Fruit fly (Drosophila melanogaster) whole organism, prepupa: ENCODE results near the gene CG43072.

ENCODE experiments used
- Blimp-1 ChIP-seq: fragments of 200-800 bp; sonication (Bioruptor generic); optimal IDR thresholded peaks from 3 replicates; lab custom pipeline; 2017; ENCODE audit warnings: missing biosample characterization, missing genetic modification characterization, mild to moderate bottlenecking, moderate library complexity, missing genetic modification reagents
- CG10631 ChIP-seq: fragments of 200-800 bp; sonication (Bioruptor generic); optimal IDR thresholded peaks from 2 replicates; lab custom pipeline; 2016; ENCODE audit warnings: missing biosample characterization, missing genetic modification characterization
- CG10669 ChIP-seq: fragments of 200-800 bp; sonication (Bioruptor generic); optimal IDR thresholded peaks from 3 replicates; lab custom pipeline; 2018; ENCODE audit warnings: missing biosample characterization, mild to moderate bottlenecking, missing genetic modification characterization, moderate library complexity
- CG11294 ChIP-seq: fragments of 200-800 bp; sonication (Bioruptor generic); IDR thresholded peaks from 2 replicates; pipeline ENCODE4 v1.3.6; 2022; ENCODE audit warnings: missing biosample characterization, missing genetic modification characterization
- CG11762 ChIP-seq: fragments of 200-800 bp; sonication (Bioruptor generic); optimal IDR thresholded peaks from 3 replicates; lab custom pipeline; 2016; ENCODE audit warnings: missing biosample characterization, missing genetic modification characterization; ENCODE audit not compliant: insufficient read depth
- CG15336 ChIP-seq: fragments of 200-800 bp; sonication (Bioruptor generic); IDR thresholded peaks from 2 replicates; pipeline ENCODE4 v1.3.6; 2022; ENCODE audit warnings: missing biosample characterization, missing genetic modification characterization
- CG1621 ChIP-seq: fragments of 200-800 bp; sonication (Bioruptor generic); optimal IDR thresholded peaks from 3 replicates; lab custom pipeline; 2018; ENCODE audit warnings: missing biosample characterization, mild to moderate bottlenecking, missing genetic modification characterization
- CG3032 ChIP-seq: fragments of 200-800 bp; optimal IDR thresholded peaks from 2 replicates; lab custom pipeline; 2019; ENCODE audit warnings: missing biosample characterization, mild to moderate bottlenecking, missing genetic modification characterization, moderate library complexity
- CG31627 ChIP-seq: fragments of 200-800 bp; sonication (Bioruptor generic); optimal IDR thresholded peaks from 3 replicates; lab custom pipeline; 2016; ENCODE audit warnings: missing biosample characterization, missing genetic modification characterization
- CG32006 ChIP-seq: fragments of 200-800 bp; sonication (Bioruptor generic); optimal IDR thresholded peaks from 3 replicates; lab custom pipeline; 2017; ENCODE audit warnings: missing biosample characterization, mild to moderate bottlenecking, missing genetic modification characterization
- CG3919 ChIP-seq: fragments of 200-800 bp; sonication (Bioruptor generic); optimal IDR thresholded peaks from 3 replicates; lab custom pipeline; 2016; ENCODE audit warnings: missing biosample characterization, missing genetic modification characterization
- CG6163 ChIP-seq: fragments of 200-800 bp; sonication (Bioruptor generic); IDR thresholded peaks from 3 replicates; pipeline ENCODE4 v1.3.6; 2022; ENCODE audit warnings: missing biosample characterization, missing genetic modification characterization
- CG6276 ChIP-seq: fragments of 200-800 bp; sonication (Bioruptor generic); optimal IDR thresholded peaks from 2 replicates; lab custom pipeline; 2017; ENCODE audit warnings: missing biosample characterization, mild to moderate bottlenecking, missing genetic modification characterization
- CG6808 ChIP-seq: fragments of 200-800 bp; sonication (Bioruptor generic); optimal IDR thresholded peaks from 3 replicates; lab custom pipeline; 2017; ENCODE audit warnings: missing biosample characterization, missing genetic modification characterization, mild to moderate bottlenecking, moderate library complexity, missing genetic modification reagents
- CG6854 ChIP-seq: fragments of 200-800 bp; sonication (Bioruptor generic); optimal IDR thresholded peaks from 2 replicates; lab custom pipeline; 2017; ENCODE audit warnings: missing biosample characterization, mild to moderate bottlenecking, missing genetic modification characterization
- CG7368 ChIP-seq: fragments of 200-800 bp; sonication (Bioruptor generic); optimal IDR thresholded peaks from 3 replicates; lab custom pipeline; 2016; ENCODE audit warnings: missing biosample characterization, missing genetic modification characterization
- CG8319 ChIP-seq: fragments of 200-800 bp; sonication (Bioruptor generic); optimal IDR thresholded peaks from 3 replicates; lab custom pipeline; 2016; ENCODE audit warnings: missing biosample characterization, missing genetic modification characterization
- CG8632 ChIP-seq: fragments of 200-800 bp; sonication (Bioruptor generic); optimal IDR thresholded peaks from 3 replicates; lab custom pipeline; 2016; ENCODE audit warnings: missing biosample characterization, missing genetic modification characterization
- CG9139 ChIP-seq: fragments of 200-800 bp; sonication (Bioruptor generic); optimal IDR thresholded peaks from 3 replicates; lab custom pipeline; 2017; ENCODE audit warnings: missing biosample characterization, mild to moderate bottlenecking, missing genetic modification characterization
- Eip75B ChIP-seq: fragments of 200-800 bp; sonication (Bioruptor generic); optimal IDR thresholded peaks from 3 replicates; lab custom pipeline; 2016; ENCODE audit warnings: missing biosample characterization, missing genetic modification characterization
- Eip93F ChIP-seq: fragments of 200-800 bp; sonication (Bioruptor generic); optimal IDR thresholded peaks from 2 replicates; lab custom pipeline; 2016; ENCODE audit warnings: missing biosample characterization, mild to moderate bottlenecking, missing genetic modification characterization
- Ets21C ChIP-seq: fragments of 200-800 bp; sonication (Bioruptor generic); optimal IDR thresholded peaks from 3 replicates; lab custom pipeline; 2016; ENCODE audit warnings: missing biosample characterization, missing genetic modification characterization
- Ets96B ChIP-seq: fragments of 200-800 bp; optimal IDR thresholded peaks from 2 replicates; lab custom pipeline; 2019; ENCODE audit warnings: missing biosample characterization, mild to moderate bottlenecking, missing genetic modification characterization, moderate library complexity
- Hr38 ChIP-seq: sonication (Bioruptor generic); optimal IDR thresholded peaks from 2 replicates; lab custom pipeline; 2016; ENCODE audit warnings: missing biosample characterization, missing genetic modification characterization
- Hr39 ChIP-seq: fragments of 200-800 bp; sonication (Bioruptor generic); optimal IDR thresholded peaks from 2 replicates; lab custom pipeline; 2016; ENCODE audit warnings: missing biosample characterization, missing genetic modification characterization
- Hr4 ChIP-seq: fragments of 200-800 bp; sonication (Bioruptor generic); optimal IDR thresholded peaks from 3 replicates; lab custom pipeline; 2016; ENCODE audit warnings: missing biosample characterization, missing genetic modification characterization
- Lpt ChIP-seq: fragments of 200-800 bp; sonication (Bioruptor generic); optimal IDR thresholded peaks from 3 replicates; lab custom pipeline; 2016; ENCODE audit warnings: missing biosample characterization, missing genetic modification characterization
- Met ChIP-seq: fragments of 200-800 bp; sonication (Bioruptor generic); optimal IDR thresholded peaks from 3 replicates; lab custom pipeline; 2016; ENCODE audit warnings: missing biosample characterization, missing genetic modification characterization
- Sox102F ChIP-seq: fragments of 200-800 bp; sonication (Bioruptor generic); optimal IDR thresholded peaks from 2 replicates; lab custom pipeline; 2016; ENCODE audit warnings: missing biosample characterization, mild to moderate bottlenecking, missing genetic modification characterization
- Sox14 ChIP-seq: fragments of 200-800 bp; sonication (Bioruptor generic); optimal IDR thresholded peaks from 3 replicates; lab custom pipeline; 2016; ENCODE audit warnings: missing biosample characterization, missing genetic modification characterization
- Sox15 ChIP-seq: fragments of 200-800 bp; sonication (Bioruptor generic); optimal IDR thresholded peaks from 3 replicates; lab custom pipeline; 2016; ENCODE audit warnings: missing biosample characterization, missing genetic modification characterization
- achi ChIP-seq: fragments of 200-800 bp; sonication (Bioruptor generic); optimal IDR thresholded peaks from 3 replicates; lab custom pipeline; 2016; ENCODE audit warnings: missing biosample characterization, missing genetic modification characterization
- acj6 ChIP-seq: fragments of 200-800 bp; sonication (Bioruptor generic); optimal IDR thresholded peaks from 3 replicates; lab custom pipeline; 2016; ENCODE audit warnings: missing biosample characterization, missing genetic modification characterization
- dac ChIP-seq: fragments of 200-800 bp; sonication (Bioruptor generic); optimal IDR thresholded peaks from 2 replicates; lab custom pipeline; 2017; ENCODE audit warnings: missing biosample characterization, mild to moderate bottlenecking, missing genetic modification characterization
- dsx ChIP-seq: fragments of 200-800 bp; optimal IDR thresholded peaks from 3 replicates; lab custom pipeline; 2019; ENCODE audit warnings: missing biosample characterization, mild to moderate bottlenecking, missing genetic modification characterization, moderate library complexity; ENCODE audit not compliant: poor library complexity, severe bottlenecking
- eg ChIP-seq: fragments of 200-800 bp; sonication (Bioruptor generic); IDR thresholded peaks from 3 replicates; pipeline ENCODE4 v1.3.6; 2022; ENCODE audit warnings: missing biosample characterization, missing genetic modification characterization
- esn ChIP-seq: fragments of 200-800 bp; sonication (Bioruptor generic); optimal IDR thresholded peaks from 2 replicates; lab custom pipeline; 2016; ENCODE audit warnings: missing biosample characterization, mild to moderate bottlenecking, missing genetic modification characterization, moderate library complexity
- fd59A ChIP-seq: fragments of 200-800 bp; sonication (Bioruptor generic); optimal IDR thresholded peaks from 2 replicates; lab custom pipeline; 2017; ENCODE audit warnings: missing biosample characterization, mild to moderate bottlenecking, missing genetic modification characterization, missing genetic modification reagents
- fd85E ChIP-seq: fragments of 200-800 bp; sonication (Bioruptor generic); optimal IDR thresholded peaks from 3 replicates; lab custom pipeline; 2016; ENCODE audit warnings: missing biosample characterization, missing genetic modification characterization
- fkh ChIP-seq: fragments of 200-800 bp; sonication (Bioruptor generic); optimal IDR thresholded peaks from 3 replicates; lab custom pipeline; 2017; ENCODE audit warnings: missing biosample characterization, mild to moderate bottlenecking, missing genetic modification characterization, moderate library complexity
- lz ChIP-seq: fragments of 200-800 bp; sonication (Bioruptor generic); optimal IDR thresholded peaks from 3 replicates; lab custom pipeline; 2016; ENCODE audit warnings: missing biosample characterization, missing genetic modification characterization
- net ChIP-seq: fragments of 200-800 bp; sonication (Bioruptor generic); optimal IDR thresholded peaks from 3 replicates; lab custom pipeline; 2016; ENCODE audit warnings: missing biosample characterization, missing genetic modification characterization
- pdm3 ChIP-seq: fragments of 200-800 bp; sonication (Bioruptor generic); optimal IDR thresholded peaks from 3 replicates; lab custom pipeline; 2016; ENCODE audit warnings: missing biosample characterization, missing genetic modification characterization
- salr ChIP-seq, 2 experiments: fragments of 200-800 bp; sonication (Bioruptor generic); optimal IDR thresholded peaks; 3 replicates each; lab custom pipeline; 2016 to 2018; ENCODE audit warnings: missing biosample characterization in 2 of 2, missing genetic modification characterization in 2 of 2, mild to moderate bottlenecking in 1 of 2
- spab ChIP-seq: fragments of 200-800 bp; sonication (Bioruptor generic); optimal IDR thresholded peaks from 2 replicates; lab custom pipeline; 2017; ENCODE audit warnings: missing biosample characterization, mild to moderate bottlenecking, missing genetic modification characterization, missing genetic modification reagents
- svp ChIP-seq: fragments of 200-800 bp; sonication (Bioruptor generic); peaks from one replicate; lab custom pipeline; 2016; ENCODE audit warnings: missing biosample characterization, missing genetic modification characterization
- topi ChIP-seq: fragments of 200-800 bp; sonication (Bioruptor generic); optimal IDR thresholded peaks from 3 replicates; lab custom pipeline; 2016; ENCODE audit warnings: missing biosample characterization, missing genetic modification characterization
- vri ChIP-seq: fragments of 200-800 bp; sonication (Bioruptor generic); optimal IDR thresholded peaks from 3 replicates; lab custom pipeline; 2016; ENCODE audit warnings: missing biosample characterization, mild to moderate bottlenecking, missing genetic modification characterization

Gene CG43072

dm6 chr3L:21046107-21046708 is 19.4 kb upstream of the CG43072 start (continued):
- no peak for TF ChIP-seq fd59A (GFP tag; lab: Kevin White, UChicago)
- peak; percentile 41 for TF ChIP-seq acj6 (GFP tag; lab: Kevin White, UChicago)
- peak; percentile 15 for TF ChIP-seq dsx (GFP tag; lab: Kevin White, UChicago)
- TF ChIP-seq Hr39 (GFP tag; lab: Kevin White, UChicago): no peak

dm6 chr3L:21047037-21047436 is 18.6 kb upstream of the CG43072 start:
- TF ChIP-seq Hr38 (no peak), Eip75B (GFP tag; lab: Kevin White, UChicago) (no peak), Ets21C (GFP tag; lab: Kevin White, UChicago) (no peak), CG8632 (peak; percentile 29), pdm3 (GFP tag; lab: Kevin White, UChicago) (no peak), CG10631 (GFP tag; lab: Kevin White, UChicago) (peak; percentile 30), lz (GFP tag; lab: Kevin White, UChicago) (peak; percentile 18), Lpt (no peak), topi (GFP tag; lab: Kevin White, UChicago) (no peak), CG6808 (GFP tag; lab: Kevin White, UChicago) (no peak), CG7368 (GFP tag; lab: Kevin White, UChicago) (no peak), Sox14 (GFP tag; lab: Kevin White, UChicago) (no peak), esn (GFP tag; lab: Kevin White, UChicago) (peak; percentile 31), fkh (GFP tag; lab: Kevin White, UChicago) (no peak), eg (GFP tag; lab: Robert Waterston, UW) (peak; percentile 60; the same call in 1 of the 3 replicates), CG9139 (GFP tag; lab: Kevin White, UChicago) (no peak), achi (GFP tag; lab: Kevin White, UChicago) (peak; percentile 22), salr (GFP tag; optimal IDR thresholded peaks at IDR 0.05; lab: Kevin White, UChicago) (no peak), CG6276 (GFP tag; lab: Kevin White, UChicago) (peak; percentile 21), fd85E (GFP tag; lab: Kevin White, UChicago) (no peak), CG10669 (peak; percentile 6), CG3032 (tag; lab: Kevin White, UChicago) (peak; percentile 41), CG8319 (GFP tag; lab: Kevin White, UChicago) (no peak), CG6854 (no peak), acj6 (GFP tag; lab: Kevin White, UChicago) (peak; percentile 18), Sox102F (GFP tag; lab: Kevin White, UChicago) (no peak), vri (GFP tag; lab: Kevin White, UChicago) (no peak), CG32006 (GFP tag; lab: Kevin White, UChicago) (peak; percentile 53), CG6163 (GFP tag; lab: Robert Waterston, UW) (peak; percentile 35; the same call in 1 of the 3 replicates), Ets96B (tag; lab: Kevin White, UChicago) (peak; percentile 45), spab (no peak), Sox15 (GFP tag; lab: Kevin White, UChicago) (no peak), dac (GFP tag; lab: Kevin White, UChicago) (no peak), Met (GFP tag; lab: Kevin White, UChicago) (no peak), net (GFP tag; lab: Kevin White, UChicago) (peak; percentile 13), Eip93F (GFP tag; lab: Kevin White, UChicago) (no peak), svp (GFP tag; lab: Kevin White, UChicago) (peak; percentile 51), CG11762 (GFP tag; lab: Kevin White, UChicago) (no peak), CG15336 (GFP tag; lab: Robert Waterston, UW) (peak; percentile 39; the same call in 1 of the 2 replicates), dsx (GFP tag; lab: Kevin White, UChicago) (peak; percentile 23), Hr39 (GFP tag; lab: Kevin White, UChicago) (no peak), Blimp-1 (no peak), fd59A (GFP tag; lab: Kevin White, UChicago) (no peak), CG3919 (peak; percentile 24), CG1621 (tag; lab: Kevin White, UChicago) (no peak), CG11294 (GFP tag; lab: Robert Waterston, UW) (no peak), CG31627 (no peak), Hr4 (peak; percentile 22)
